Fruit fly (Drosophila melanogaster) whole organism, embryonic: Measurements from ENCODE around the gene CG11975.
A peak's percentile ranks its signal among the peaks of the same experiment; 100 is the strongest.

Experiments
- Bdp1 ChIP-seq: fragments of 200-800 bp; sonication (Bioruptor generic); optimal IDR thresholded peaks from 3 replicates; lab custom pipeline; 2016; ENCODE audit warnings: missing biosample characterization, missing genetic modification characterization
- C15 ChIP-seq: fragments of 200-800 bp; sonication (Bioruptor generic); IDR thresholded peaks from 3 replicates; pipeline ENCODE4 v1.3.6; 2022; ENCODE audit warnings: missing biosample characterization, missing genetic modification characterization
- CG10147 ChIP-seq: fragments of 200-800 bp; sonication (Bioruptor generic); optimal IDR thresholded peaks from 2 replicates; lab custom pipeline; 2019; ENCODE audit warnings: missing biosample characterization, mild to moderate bottlenecking, missing genetic modification characterization, moderate library complexity
- CG10654 ChIP-seq: fragments of 200-800 bp; sonication (Bioruptor generic); optimal IDR thresholded peaks from 2 replicates; lab custom pipeline; 2016; ENCODE audit warnings: missing biosample characterization, missing genetic modification characterization
- CG10959 ChIP-seq: fragments of 200-800 bp; sonication (Bioruptor generic); IDR thresholded peaks from 2 replicates; pipeline ENCODE4 v1.3.6; 2022; ENCODE audit warnings: missing biosample characterization, missing genetic modification characterization
- CG11247 ChIP-seq: fragments of 200-800 bp; sonication (Bioruptor generic); IDR thresholded peaks from 2 replicates; pipeline ENCODE4 v1.3.6; 2022; ENCODE audit warnings: missing biosample characterization, missing genetic modification characterization
- CG11456 ChIP-seq: fragments of 200-800 bp; sonication (Bioruptor generic); IDR thresholded peaks from 3 replicates; pipeline ENCODE4 v1.3.6; 2022; ENCODE audit warnings: missing biosample characterization, missing genetic modification characterization
- CG14667 ChIP-seq: fragments of 200-800 bp; sonication (Bioruptor generic); IDR thresholded peaks from 2 replicates; pipeline ENCODE4 v1.3.6; 2022; ENCODE audit warnings: missing biosample characterization, missing genetic modification characterization
- CG15514 ChIP-seq: fragments of 200-800 bp; sonication (Bioruptor generic); optimal IDR thresholded peaks from 3 replicates; lab custom pipeline; 2017; ENCODE audit warnings: missing biosample characterization, missing genetic modification characterization, mild to moderate bottlenecking, moderate library complexity, missing genetic modification reagents
- CG16813 ChIP-seq: fragments of 200-800 bp; sonication (Bioruptor generic); IDR thresholded peaks from 3 replicates; pipeline ENCODE4 v1.3.6; 2022; ENCODE audit warnings: missing biosample characterization, missing genetic modification characterization; ENCODE audit not compliant: partially characterized antibody
- CG17186 ChIP-seq: fragments of 200-800 bp; sonication (Bioruptor generic); optimal IDR thresholded peaks from 3 replicates; lab custom pipeline; 2017; ENCODE audit warnings: missing biosample characterization, missing genetic modification reagents, missing genetic modification characterization
- CG17328 ChIP-seq: fragments of 200-800 bp; sonication (Bioruptor generic); IDR thresholded peaks from 2 replicates; pipeline ENCODE4 v1.3.6; 2022; ENCODE audit warnings: missing biosample characterization, missing genetic modification characterization
- CG18476 ChIP-seq: fragments of 200-800 bp; sonication (Bioruptor generic); optimal IDR thresholded peaks from 2 replicates; lab custom pipeline; 2016; ENCODE audit warnings: missing biosample characterization, mild to moderate bottlenecking, missing genetic modification characterization
- CG2712 ChIP-seq: fragments of 200-800 bp; optimal IDR thresholded peaks from 3 replicates; lab custom pipeline; 2019; ENCODE audit warnings: missing biosample characterization, mild to moderate bottlenecking, missing genetic modification characterization, moderate library complexity
- CG3163 ChIP-seq: fragments of 200-800 bp; sonication (Bioruptor generic); optimal IDR thresholded peaks from 3 replicates; lab custom pipeline; 2016; ENCODE audit warnings: missing biosample characterization, missing genetic modification characterization
- CG8765 ChIP-seq: fragments of 200-800 bp; sonication (Bioruptor generic); IDR thresholded peaks from 2 replicates; pipeline ENCODE4 v1.3.6; 2022; ENCODE audit warnings: missing biosample characterization, missing genetic modification characterization
- Camta ChIP-seq: fragments of 200-800 bp; sonication (Bioruptor generic); optimal IDR thresholded peaks from 2 replicates; lab custom pipeline; 2016; ENCODE audit warnings: missing biosample characterization, missing genetic modification characterization
- CoRest ChIP-seq: fragments of 200-800 bp; sonication (Bioruptor generic); optimal IDR thresholded peaks from 3 replicates; lab custom pipeline; 2018; ENCODE audit warnings: missing biosample characterization, mild to moderate bottlenecking, missing genetic modification characterization, moderate library complexity
- D19A ChIP-seq: fragments of 200-800 bp; optimal IDR thresholded peaks from 3 replicates; lab custom pipeline; 2019; ENCODE audit warnings: missing biosample characterization, mild to moderate bottlenecking, missing genetic modification characterization, moderate library complexity
- Deaf1 ChIP-seq: fragments of 200-800 bp; optimal IDR thresholded peaks from 3 replicates; lab custom pipeline; 2019; ENCODE audit warnings: missing biosample characterization, mild to moderate bottlenecking, missing genetic modification characterization, moderate library complexity
- Dek ChIP-seq: fragments of 200-800 bp; sonication (Bioruptor generic); optimal IDR thresholded peaks from 3 replicates; lab custom pipeline; 2019; ENCODE audit warnings: missing biosample characterization, mild to moderate bottlenecking, missing genetic modification characterization, moderate library complexity
- Doc2 ChIP-seq: fragments of 200-800 bp; sonication (Bioruptor generic); IDR thresholded peaks from 2 replicates; pipeline ENCODE4 v1.3.6; 2022; ENCODE audit warnings: missing biosample characterization, missing genetic modification characterization
- Eip74EF ChIP-seq, 2 experiments: fragments of 200-800 bp in 1 of 2; fragments of >200 bp in 1 of 2; sonication (Bioruptor generic) in 1 of 2; optimal IDR thresholded peaks; 2 replicates each; lab custom pipeline; 2017 to 2019; ENCODE audit warnings: missing biosample characterization in 2 of 2, missing genetic modification characterization in 2 of 2, mild to moderate bottlenecking in 1 of 2, moderate library complexity in 1 of 2
- Hr78 ChIP-seq, 2 experiments: fragments of 200-800 bp in 1 of 2; fragments of >200 bp in 1 of 2; sonication (Bioruptor generic) in 1 of 2; optimal IDR thresholded peaks; 2 replicates each; lab custom pipeline; 2017 to 2019; ENCODE audit warnings: missing biosample characterization in 2 of 2, missing genetic modification characterization in 2 of 2, mild to moderate bottlenecking in 1 of 2, moderate library complexity in 1 of 2
- Lim3 ChIP-seq: fragments of 200-800 bp; sonication (Bioruptor generic); IDR thresholded peaks from 2 replicates; pipeline ENCODE4 v1.3.6; 2022; ENCODE audit warnings: missing biosample characterization, missing genetic modification characterization
- Opbp ChIP-seq: fragments of 200-800 bp; sonication (Bioruptor generic); IDR thresholded peaks from 3 replicates; pipeline ENCODE4 v1.3.6; 2022; ENCODE audit warnings: missing biosample characterization, missing genetic modification characterization; ENCODE audit not compliant: partially characterized antibody
- Tbp ChIP-seq: fragments of >200 bp; optimal IDR thresholded peaks from 2 replicates; lab custom pipeline; 2018; ENCODE audit warnings: missing biosample characterization, missing genetic modification characterization
- Usf ChIP-seq: fragments of 200-800 bp; sonication (Bioruptor generic); optimal IDR thresholded peaks from 2 replicates; lab custom pipeline; 2017; ENCODE audit warnings: missing genotype, missing biosample characterization, missing genetic modification characterization
- bbx ChIP-seq: fragments of 200-800 bp; sonication (Bioruptor generic); IDR thresholded peaks from 2 replicates; pipeline ENCODE4 v1.3.6; 2022; ENCODE audit warnings: missing biosample characterization, missing genetic modification characterization; ENCODE audit not compliant: partially characterized antibody
- br ChIP-seq: fragments of >200 bp; optimal IDR thresholded peaks from 2 replicates; lab custom pipeline; 2017
- cas ChIP-seq: fragments of 200-800 bp; sonication (Bioruptor generic); IDR thresholded peaks from 2 replicates; pipeline ENCODE4 v1.3.6; 2022; ENCODE audit warnings: missing biosample characterization, missing genetic modification characterization
- ci ChIP-seq: fragments of 200-800 bp; sonication (Bioruptor generic); IDR thresholded peaks from 3 replicates; pipeline ENCODE4 v1.3.6; 2022; ENCODE audit warnings: missing biosample characterization, missing genetic modification characterization
- da ChIP-seq: fragments of 200-800 bp; sonication (Bioruptor generic); optimal IDR thresholded peaks from 2 replicates; lab custom pipeline; 2016; ENCODE audit warnings: missing biosample characterization, missing genetic modification characterization
- dimm ChIP-seq: fragments of 200-800 bp; sonication (Bioruptor generic); IDR thresholded peaks from 2 replicates; pipeline ENCODE4 v1.3.6; 2022; ENCODE audit warnings: missing biosample characterization, missing genetic modification characterization
- dpn ChIP-seq, 2 experiments: fragments of 200-800 bp; sonication (Bioruptor generic); optimal IDR thresholded peaks; 3 replicates each; lab custom pipeline; 2016; ENCODE audit warnings: missing biosample characterization in 2 of 2, missing genetic modification characterization in 2 of 2
- fd96Cb ChIP-seq: fragments of 200-800 bp; sonication (Bioruptor generic); optimal IDR thresholded peaks from 2 replicates; lab custom pipeline; 2018; ENCODE audit warnings: missing biosample characterization, mild to moderate bottlenecking, missing genetic modification characterization, moderate library complexity
- grau ChIP-seq: fragments of 200-800 bp; optimal IDR thresholded peaks from 3 replicates; lab custom pipeline; 2019; ENCODE audit warnings: missing biosample characterization, mild to moderate bottlenecking, missing genetic modification characterization, moderate library complexity
- kah ChIP-seq: fragments of 200-800 bp; sonication (Bioruptor generic); optimal IDR thresholded peaks from 2 replicates; lab custom pipeline; 2018; ENCODE audit warnings: missing biosample characterization, mild to moderate bottlenecking, missing genetic modification characterization
- ken ChIP-seq: fragments of 200-800 bp; sonication (Bioruptor generic); IDR thresholded peaks from 3 replicates; pipeline ENCODE4 v1.3.6; 2022; ENCODE audit warnings: missing biosample characterization, missing genetic modification characterization
- lilli ChIP-seq: fragments of 200-800 bp; sonication (Bioruptor generic); optimal IDR thresholded peaks from 3 replicates; lab custom pipeline; 2016; ENCODE audit warnings: missing biosample characterization, missing genetic modification characterization
- lov ChIP-seq, 2 experiments: fragments of 200-800 bp in 1 of 2; fragments of >200 bp in 1 of 2; sonication (Bioruptor generic) in 1 of 2; IDR thresholded peaks in 1 of 2; optimal IDR thresholded peaks in 1 of 2; 2 replicates in 1 of 2; 3 replicates in 1 of 2; pipeline versions ENCODE4 v1.3.6 to Lab custom; 2017 to 2022; ENCODE audit warnings: missing biosample characterization in 1 of 2, missing genetic modification characterization in 1 of 2
- nau ChIP-seq: fragments of 200-800 bp; sonication (Bioruptor generic); optimal IDR thresholded peaks from 3 replicates; lab custom pipeline; 2017; ENCODE audit warnings: missing biosample characterization, mild to moderate bottlenecking, missing genetic modification characterization, missing genetic modification reagents
- odd ChIP-seq: fragments of 200-800 bp; sonication (Bioruptor generic); optimal IDR thresholded peaks from 2 replicates; lab custom pipeline; 2017; ENCODE audit warnings: missing biosample characterization, mild to moderate bottlenecking, missing genetic modification characterization
- pb ChIP-seq: fragments of 200-800 bp; sonication (Bioruptor generic); optimal IDR thresholded peaks from 3 replicates; lab custom pipeline; 2016; ENCODE audit warnings: missing biosample characterization, missing genetic modification characterization
- pzg ChIP-seq: fragments of 200-800 bp; sonication (Bioruptor generic); optimal IDR thresholded peaks from 3 replicates; lab custom pipeline; 2018; ENCODE audit warnings: missing biosample characterization, mild to moderate bottlenecking, missing genetic modification characterization, moderate library complexity
- tll ChIP-seq, 2 experiments: fragments of 200-800 bp in 1 of 2; fragments of >200 bp in 1 of 2; sonication (Bioruptor generic) in 1 of 2; optimal IDR thresholded peaks; 2 replicates each; lab custom pipeline; 2017 to 2019; ENCODE audit warnings: missing biosample characterization in 2 of 2, missing genetic modification characterization in 2 of 2, mild to moderate bottlenecking in 1 of 2, moderate library complexity in 1 of 2
- unc-4 ChIP-seq: fragments of 200-800 bp; sonication (Bioruptor generic); IDR thresholded peaks from 2 replicates; pipeline ENCODE4 v1.3.6; 2022; ENCODE audit warnings: missing biosample characterization, missing genetic modification characterization; ENCODE audit not compliant: partially characterized antibody
- zf30C ChIP-seq: fragments of 200-800 bp; sonication (Bioruptor generic); optimal IDR thresholded peaks from 3 replicates; lab custom pipeline; 2018; ENCODE audit warnings: missing biosample characterization, mild to moderate bottlenecking, missing genetic modification characterization

Gene CG11975

DNA sequence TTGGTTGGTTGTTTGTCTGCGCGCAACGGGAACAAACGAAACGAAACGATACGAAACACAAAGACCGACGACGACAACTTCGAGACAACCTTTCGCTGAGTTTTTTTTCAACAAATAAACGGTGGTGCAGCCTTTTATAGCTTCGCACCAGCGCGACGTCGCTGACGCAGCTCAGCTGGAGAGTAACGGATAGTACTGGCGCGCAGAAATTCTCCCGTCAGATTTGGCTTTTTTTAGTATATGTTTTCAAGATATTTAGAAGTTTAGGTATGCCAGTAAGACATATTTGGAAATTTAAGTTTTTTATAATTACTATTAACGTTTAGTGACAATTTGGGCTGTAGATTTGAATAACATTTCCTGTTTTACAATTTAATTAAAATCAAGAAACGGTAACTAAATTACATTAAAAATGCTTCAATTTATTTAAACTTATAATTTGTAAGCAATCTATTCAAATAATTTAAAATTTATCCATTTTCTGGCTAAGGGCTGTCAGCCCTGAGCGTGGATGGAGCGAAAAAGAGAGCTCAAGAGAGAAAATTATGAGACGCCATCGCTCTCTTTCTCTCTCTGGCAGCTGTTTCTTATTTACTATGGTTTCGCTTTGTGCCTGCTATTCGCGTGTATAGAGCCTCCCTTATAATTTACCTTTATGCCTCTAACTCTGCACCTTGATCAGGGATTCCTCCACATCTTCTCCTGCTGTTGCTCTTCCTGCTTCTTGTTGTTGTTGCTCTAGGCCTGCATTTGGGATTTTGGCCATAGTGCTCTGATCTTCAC lies 40.8 kb downstream of the CG11975 start (continued):
- peak; percentile 75 for TF ChIP-seq bbx
- TF ChIP-seq Dek (tag; lab: Kevin White, UChicago) = peak; percentile 87
- TF ChIP-seq CG16813 (GFP tag; lab: Robert Waterston, UW) = no peak
- peak; percentile 36 for TF ChIP-seq CG17328 (GFP tag; lab: Robert Waterston, UW)
- peak; percentile 42 to 73 for TF ChIP-seq dpn (GFP tag; optimal IDR thresholded peaks at IDR 0.05; lab: Kevin White, UChicago)
- TF ChIP-seq Bdp1 = peak; percentile 14
- TF ChIP-seq pzg (GFP tag; lab: Kevin White, UChicago) = peak; percentile 4
- peak; percentile 29 for TF ChIP-seq CG10654 (GFP tag; lab: Kevin White, UChicago)
- TF ChIP-seq Doc2 (GFP tag; lab: Robert Waterston, UW) = no peak
- TF ChIP-seq grau = peak; percentile 90
- peak; percentile 32 for TF ChIP-seq CG3163 (GFP tag; lab: Kevin White, UChicago)
- TF ChIP-seq lilli = peak; percentile 73
- no peak for TF ChIP-seq dimm (GFP tag; lab: Robert Waterston, UW)
- no peak for TF ChIP-seq zf30C (GFP tag; lab: Kevin White, UChicago)
- peak; percentile 72 for TF ChIP-seq kah (GFP tag; lab: Kevin White, UChicago)
- TF ChIP-seq da (GFP tag; lab: Kevin White, UChicago) = no peak
- TF ChIP-seq odd (GFP tag; lab: Kevin White, UChicago) = peak; percentile 89
- 0 out of 2 replicates have a peak, but pooled peaks have one; percentile 21 for TF ChIP-seq cas (GFP tag; lab: Robert Waterston, UW)
- TF ChIP-seq CG10147 = peak; percentile 92
- TF ChIP-seq lov (optimal IDR thresholded peaks at IDR 0.05; lab: Kevin White, UChicago) = no peak
- no peak for TF ChIP-seq lov (GFP tag; IDR thresholded peaks at IDR 0.05; lab: Robert Waterston, UW)
- TF ChIP-seq Usf (GFP tag; lab: Kevin White, UChicago) = peak; percentile 62
- peak; percentile 93 for TF ChIP-seq CG2712 (tag; lab: Kevin White, UChicago)
- TF ChIP-seq CG8765 (GFP tag; lab: Robert Waterston, UW) = no peak
- TF ChIP-seq D19A (tag; lab: Kevin White, UChicago) = peak; percentile 87
- no peak for TF ChIP-seq unc-4 (GFP tag; lab: Robert Waterston, UW)
- TF ChIP-seq Deaf1 = peak; percentile 82
- peak; percentile 40; the same call in 1 of the 3 replicates for TF ChIP-seq ken (GFP tag; lab: Robert Waterston, UW)
- peak; percentile 66 for TF ChIP-seq fd96Cb
- TF ChIP-seq ci (GFP tag; lab: Robert Waterston, UW) = peak; percentile 54; the same call in 1 of the 3 replicates
- TF ChIP-seq br (lab: Kevin White, UChicago) = no peak
- peak; percentile 49 for TF ChIP-seq Camta (GFP tag; lab: Kevin White, UChicago)
- TF ChIP-seq Lim3 = no peak
- TF ChIP-seq Tbp (GFP tag; lab: Kevin White, UChicago) = peak; percentile 95
- TF ChIP-seq Hr78 (GFP tag; optimal IDR thresholded peaks at IDR 0.05; lab: Kevin White, UChicago) = peak in 1 of 2 experiments; percentile 74
- TF ChIP-seq CG10959 (GFP tag; lab: Robert Waterston, UW) = no peak
- TF ChIP-seq CG17186 (GFP tag; lab: Kevin White, UChicago) = peak; percentile 14
- peak in 1 of 2 experiments; percentile 87 for TF ChIP-seq Eip74EF (GFP tag; optimal IDR thresholded peaks at IDR 0.05; lab: Kevin White, UChicago)
- no peak for TF ChIP-seq CG11456
- no peak for TF ChIP-seq pb (GFP tag; lab: Kevin White, UChicago)
- TF ChIP-seq CG15514 (GFP tag; lab: Kevin White, UChicago) = peak; percentile 67
- TF ChIP-seq CoRest (tag; lab: Kevin White, UChicago) = peak; percentile 93
- TF ChIP-seq CG11247 (GFP tag; lab: Robert Waterston, UW) = no peak; the same call in 1 of the 2 replicates
- no peak for TF ChIP-seq tll (GFP tag; optimal IDR thresholded peaks at IDR 0.05; lab: Kevin White, UChicago)
- TF ChIP-seq CG18476 (GFP tag; lab: Kevin White, UChicago) = peak; percentile 61
- TF ChIP-seq C15 = 0 out of 3 replicates have a peak, but pooled peaks have one; percentile 44
- TF ChIP-seq CG14667 = no peak
- peak; percentile 62; the same call in 2 of the 3 replicates for TF ChIP-seq Opbp (GFP tag; lab: Robert Waterston, UW)
- peak; percentile 80 for TF ChIP-seq nau
